Fruit fly (Drosophila melanogaster) whole organism, pupa: ENCODE measurements around the gene CG11885.

Experiments used
- CG10348 ChIP-seq: fragments of 200-800 bp; sonication (Bioruptor generic); IDR thresholded peaks from 2 replicates; pipeline ENCODE4 v1.3.6; 2022; ENCODE audit warnings: missing biosample characterization, missing genetic modification characterization
- CG12605 ChIP-seq: fragments of 200-800 bp; sonication (Bioruptor generic); IDR thresholded peaks from 2 replicates; pipeline ENCODE4 v1.3.6; 2022; ENCODE audit warnings: missing biosample characterization, missing genetic modification characterization
- CG13204 ChIP-seq: fragments of 200-800 bp; sonication (Bioruptor generic); optimal IDR thresholded peaks from 2 replicates; lab custom pipeline; 2018; ENCODE audit warnings: missing biosample characterization, mild to moderate bottlenecking, missing genetic modification characterization, moderate library complexity
- CG14655 ChIP-seq: fragments of 200-800 bp; sonication (Bioruptor generic); optimal IDR thresholded peaks from 3 replicates; lab custom pipeline; 2017; ENCODE audit warnings: mild to moderate bottlenecking, missing biosample characterization, missing genetic modification reagents, missing genetic modification characterization
- CG15710 ChIP-seq: fragments of 200-800 bp; sonication (Bioruptor generic); optimal IDR thresholded peaks from 2 replicates; lab custom pipeline; 2018; ENCODE audit warnings: missing biosample characterization, mild to moderate bottlenecking, missing genetic modification characterization, moderate library complexity
- CG17806 ChIP-seq: fragments of 200-800 bp; sonication (Bioruptor generic); optimal IDR thresholded peaks from 2 replicates; lab custom pipeline; 2018; ENCODE audit warnings: missing biosample characterization, mild to moderate bottlenecking, missing genetic modification characterization, moderate library complexity
- CG32121 ChIP-seq: fragments of 200-800 bp; sonication (Bioruptor generic); IDR thresholded peaks from 2 replicates; pipeline ENCODE4 v1.3.6; 2022; ENCODE audit warnings: missing biosample characterization, missing genetic modification characterization
- CG34367 ChIP-seq: fragments of 200-800 bp; sonication (Bioruptor generic); optimal IDR thresholded peaks from 2 replicates; lab custom pipeline; 2018; ENCODE audit warnings: missing biosample characterization, mild to moderate bottlenecking, missing genetic modification characterization
- CG4496 ChIP-seq: fragments of 200-800 bp; sonication (Bioruptor generic); IDR thresholded peaks from 3 replicates; pipeline ENCODE4 v1.3.6; 2022; ENCODE audit warnings: missing biosample characterization, missing genetic modification characterization
- CG8159 ChIP-seq: fragments of 200-800 bp; sonication (Bioruptor generic); optimal IDR thresholded peaks from 3 replicates; lab custom pipeline; 2018; ENCODE audit warnings: missing biosample characterization, mild to moderate bottlenecking, missing genetic modification characterization, moderate library complexity
- CG8301 ChIP-seq: fragments of 200-800 bp; sonication (Bioruptor generic); optimal IDR thresholded peaks from 2 replicates; lab custom pipeline; 2018; ENCODE audit warnings: missing biosample characterization, mild to moderate bottlenecking, missing genetic modification characterization
- CG9948 ChIP-seq: fragments of 200-800 bp; sonication (Bioruptor generic); optimal IDR thresholded peaks from 2 replicates; lab custom pipeline; 2018; ENCODE audit warnings: missing biosample characterization, mild to moderate bottlenecking, missing genetic modification characterization, moderate library complexity
- D1 ChIP-seq: fragments of 200-800 bp; sonication (Bioruptor generic); optimal IDR thresholded peaks from 2 replicates; lab custom pipeline; 2018; ENCODE audit warnings: missing biosample characterization, mild to moderate bottlenecking, missing genetic modification characterization, moderate library complexity
- EcR ChIP-seq: fragments of 200-800 bp; sonication (Bioruptor generic); optimal IDR thresholded peaks from 3 replicates; lab custom pipeline; 2019; ENCODE audit warnings: missing biosample characterization, missing genetic modification characterization, mild to moderate bottlenecking, moderate library complexity, missing genetic modification reagents
- Ets98B ChIP-seq: fragments of 200-800 bp; sonication (Bioruptor generic); IDR thresholded peaks from 2 replicates; pipeline ENCODE4 v1.3.6; 2022; ENCODE audit warnings: missing biosample characterization, missing genetic modification characterization
- Pif1A ChIP-seq: fragments of 200-800 bp; sonication (Bioruptor generic); optimal IDR thresholded peaks from 3 replicates; lab custom pipeline; 2016; ENCODE audit warnings: missing biosample characterization, missing genetic modification characterization
- Pif1B ChIP-seq: fragments of 200-800 bp; sonication (Bioruptor generic); optimal IDR thresholded peaks from 3 replicates; lab custom pipeline; 2016; ENCODE audit warnings: missing biosample characterization, missing genetic modification characterization
- Snoo ChIP-seq: fragments of 200-800 bp; sonication (Bioruptor generic); optimal IDR thresholded peaks from 3 replicates; lab custom pipeline; 2017; ENCODE audit warnings: missing biosample characterization, mild to moderate bottlenecking, missing genetic modification characterization, inconsistent platforms
- fd96Ca ChIP-seq: fragments of 200-800 bp; sonication (Bioruptor generic); IDR thresholded peaks from 3 replicates; pipeline ENCODE4 v1.3.6; 2022; ENCODE audit warnings: missing biosample characterization, missing genetic modification characterization
- gl ChIP-seq: fragments of 200-800 bp; sonication (Bioruptor generic); optimal IDR thresholded peaks from 2 replicates; lab custom pipeline; 2018; ENCODE audit warnings: missing biosample characterization, mild to moderate bottlenecking, missing genetic modification characterization
- rn ChIP-seq: fragments of 200-800 bp; sonication (Bioruptor generic); IDR thresholded peaks from 2 replicates; pipeline ENCODE4 v1.3.6; 2022; ENCODE audit warnings: missing biosample characterization, missing genetic modification characterization

The CG11885 gene

dm6 chr2L:421119-421821, at the start of gene CG11885, which contains the start of gene CG13692:
CG11885 (minus strand) TSS chr2L:421450.
CG13692 (plus strand) TSS chr2L:421771.
- peak; percentile 19 for TF ChIP-seq Snoo (tag; lab: Kevin White, UChicago)
- no peak for TF ChIP-seq gl (tag; lab: Kevin White, UChicago)
- no peak for TF ChIP-seq CG17806 (tag; lab: Kevin White, UChicago)
- peak; percentile 3 for TF ChIP-seq EcR
- TF ChIP-seq CG4496 (GFP tag; lab: Robert Waterston, UW) = peak; percentile 39; the same call in 2 of the 3 replicates
- TF ChIP-seq, all 21 proteins: peak for 3

dm6 chr2L:470336-470934, 49.2 kb upstream of the CG11885 start:
- TF ChIP-seq CG32121 (peak; percentile 57), Pif1B (no peak), CG17806 (tag; lab: Kevin White, UChicago) (peak; percentile 10), EcR (no peak), Ets98B (peak; percentile 67), CG14655 (GFP tag; lab: Kevin White, UChicago) (peak; percentile 61), CG12605 (GFP tag; lab: Robert Waterston, UW) (peak; percentile 44; the same call in 1 of the 2 replicates), D1 (tag; lab: Kevin White, UChicago) (peak; percentile 9), CG4496 (GFP tag; lab: Robert Waterston, UW) (peak; percentile 84), Snoo (tag; lab: Kevin White, UChicago) (no peak), fd96Ca (GFP tag; lab: Robert Waterston, UW) (peak; percentile 60; the same call in 2 of the 3 replicates), CG9948 (tag; lab: Kevin White, UChicago) (peak; percentile 34), CG8301 (tag; lab: Kevin White, UChicago) (peak; percentile 51), rn (GFP tag; lab: Robert Waterston, UW) (0 out of 2 replicates have a peak, but pooled peaks have one; percentile 11), CG15710 (no peak), CG34367 (tag; lab: Kevin White, UChicago) (no peak), CG13204 (GFP tag; lab: Kevin White, UChicago) (no peak), CG10348 (no peak), CG8159 (tag; lab: Kevin White, UChicago) (peak; percentile 47), Pif1A (GFP tag; lab: Kevin White, UChicago) (peak; percentile 44), gl (tag; lab: Kevin White, UChicago) (peak; percentile 80)

dm6 chr2L:469912-470311, 48.7 kb upstream of the CG11885 start:
- no peak for TF ChIP-seq D1 (tag; lab: Kevin White, UChicago)
- TF ChIP-seq CG14655 (GFP tag; lab: Kevin White, UChicago) = no peak
- no peak for TF ChIP-seq CG9948 (tag; lab: Kevin White, UChicago)
- TF ChIP-seq rn (GFP tag; lab: Robert Waterston, UW) = no peak
- no peak for TF ChIP-seq CG8159 (tag; lab: Kevin White, UChicago)
- TF ChIP-seq CG17806 (tag; lab: Kevin White, UChicago) = no peak
- no peak for TF ChIP-seq CG34367 (tag; lab: Kevin White, UChicago)
- no peak for TF ChIP-seq Snoo (tag; lab: Kevin White, UChicago)

- TF ChIP-seq CG8301 (tag; lab: Kevin White, UChicago) (peak; percentile 82), rn (GFP tag; lab: Robert Waterston, UW) (peak; percentile 49; the same call in 1 of the 2 replicates), CG32121 (peak; percentile 75), D1 (tag; lab: Kevin White, UChicago) (no peak), CG13204 (GFP tag; lab: Kevin White, UChicago) (peak; percentile 36), gl (tag; lab: Kevin White, UChicago) (no peak), CG4496 (GFP tag; lab: Robert Waterston, UW) (peak; percentile 85), EcR (no peak), Ets98B (peak; percentile 79), CG34367 (tag; lab: Kevin White, UChicago) (peak; percentile 38), CG15710 (peak; percentile 23), Pif1A (GFP tag; lab: Kevin White, UChicago) (peak; percentile 58), CG12605 (GFP tag; lab: Robert Waterston, UW) (peak; percentile 81), Snoo (tag; lab: Kevin White, UChicago) (no peak), CG14655 (GFP tag; lab: Kevin White, UChicago) (peak; percentile 87), CG8159 (tag; lab: Kevin White, UChicago) (peak; percentile 56), CG10348 (peak; percentile 21; the same call in 1 of the 2 replicates), CG9948 (tag; lab: Kevin White, UChicago) (peak; percentile 63), fd96Ca (GFP tag; lab: Robert Waterston, UW) (peak; percentile 86), Pif1B (peak; percentile 59), CG17806 (tag; lab: Kevin White, UChicago) (peak; percentile 61)
Measured at dm6 chr2L:468745-469358, 47.6 kb upstream of the CG11885 start.

dm6 chr2L:467683-468082, 46.4 kb upstream of the CG11885 start:
- TF ChIP-seq CG17806 (tag; lab: Kevin White, UChicago) (no peak), CG12605 (GFP tag; lab: Robert Waterston, UW) (no peak), rn (GFP tag; lab: Robert Waterston, UW) (no peak), Pif1A (GFP tag; lab: Kevin White, UChicago) (no peak), gl (tag; lab: Kevin White, UChicago) (no peak), CG4496 (GFP tag; lab: Robert Waterston, UW) (no peak), D1 (tag; lab: Kevin White, UChicago) (no peak), CG13204 (GFP tag; lab: Kevin White, UChicago) (no peak)
